Worm (Caenorhabditis elegans) whole organism, L4/young adult: ENCODE data around the gene tsg-101.

ENCODE experiments used
- W03F9.2 ChIP-seq: fragments of 150-350 bp; optimal IDR thresholded peaks from 2 replicates; lab custom pipeline; 2014; ENCODE audit warnings: missing biosample characterization, missing genetic modification characterization
- dao-5 ChIP-seq: sonication (generic microtip); optimal IDR thresholded peaks from 2 replicates; lab custom pipeline; 2016; ENCODE audit warnings: missing genotype, missing genetic modification characterization, moderate library complexity, missing compliant biosample characterization
- him-1 ChIP-seq: sonication (generic microtip); optimal IDR thresholded peaks from 2 replicates; lab custom pipeline; 2016; ENCODE audit warnings: missing genotype, missing genetic modification reagents, missing genetic modification characterization, missing compliant biosample characterization

- TF ChIP-seq W03F9.2 (tag; lab: Kevin White, UChicago) = no peak
- TF ChIP-seq him-1 (tag; lab: Kevin White, UChicago) = no peak
- TF ChIP-seq dao-5 (tag; lab: Kevin White, UChicago) = no peak
Observed at ce11 chrIV:3514467-3514866, at the start of gene tsg-101.
